Fruit fly (Drosophila melanogaster): ENCODE data around the gene CG6793.
A peak's percentile ranks its signal among the peaks of the same experiment; 100 is the strongest.

Gene CG6793

DNA sequence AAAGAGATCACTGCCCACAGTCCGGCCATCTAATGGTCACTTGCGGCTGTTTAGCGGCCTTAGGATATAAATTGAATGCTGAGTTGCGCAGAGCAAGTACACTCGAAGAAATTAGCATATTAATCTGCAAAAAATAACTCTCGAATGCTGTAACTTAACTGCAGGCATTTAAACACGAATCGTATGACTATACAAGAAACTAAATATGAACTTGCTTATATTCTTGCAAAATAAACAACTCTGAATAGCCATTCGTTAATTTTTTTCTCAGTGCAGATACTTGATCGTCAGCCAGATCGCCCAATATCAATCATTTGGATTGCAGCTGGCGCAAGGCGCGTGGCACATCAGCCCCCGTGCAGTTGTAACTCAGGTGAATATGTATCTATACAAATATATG lies 30.9 kb downstream of the CG6793 start (continued):
- no peak for TF ChIP-seq Hand (GFP tag; optimal IDR thresholded peaks at IDR 0.05)
- TF ChIP-seq aop (GFP tag; IDR thresholded peaks at IDR 0.05), result no peak
- TF ChIP-seq grau (tag; optimal IDR thresholded peaks at IDR 0.05), result peak; percentile 2
- TF ChIP-seq tin (GFP tag; optimal IDR thresholded peaks at IDR 0.05), result no peak
- no peak for TF ChIP-seq nerfin-1 (tag; optimal IDR thresholded peaks at IDR 0.05)
- TF ChIP-seq ATbp (GFP tag; optimal IDR thresholded peaks at IDR 0.05), result no peak
- peak; percentile 25; the same call in 1 of the 2 replicates for TF ChIP-seq Ptx1 (GFP tag; IDR thresholded peaks at IDR 0.05)
- no peak for TF ChIP-seq Rfx (GFP tag; IDR thresholded peaks at IDR 0.05)
- TF ChIP-seq Optix (GFP tag; IDR thresholded peaks at IDR 0.05), result 0 out of 3 replicates have a peak, but pooled peaks have one; percentile 33
- TF ChIP-seq dmrt11E (tag; optimal IDR thresholded peaks at IDR 0.05), result peak; percentile 26
- no peak for TF ChIP-seq hb (GFP tag; IDR thresholded peaks at IDR 0.05; ENCODE audit: partially characterized antibody)
- no peak for TF ChIP-seq CG5245 (GFP tag; optimal IDR thresholded peaks at IDR 0.05)
- TF ChIP-seq zen2 (GFP tag; IDR thresholded peaks at IDR 0.05; ENCODE audit: partially characterized antibody), result no peak
- no peak for TF ChIP-seq CG8281 (tag; optimal IDR thresholded peaks at IDR 0.05)
- TF ChIP-seq prd (optimal IDR thresholded peaks at IDR 0.05), result no peak
- peak; percentile 46; the same call in 2 of the 3 replicates for TF ChIP-seq prd (GFP tag; IDR thresholded peaks at IDR 0.05)
- TF ChIP-seq gfzf (GFP tag; optimal IDR thresholded peaks at IDR 0.05), result no peak
- TF ChIP-seq corto (GFP tag; optimal IDR thresholded peaks at IDR 0.05), result no peak
- peak; percentile 28; the same call in 1 of the 2 replicates for TF ChIP-seq ssp (GFP tag; IDR thresholded peaks at IDR 0.05)
- TF ChIP-seq shn (GFP tag; optimal IDR thresholded peaks at IDR 0.05), result no peak
- no peak for TF ChIP-seq Fer1 (GFP tag; optimal IDR thresholded peaks at IDR 0.05)
- no peak for TF ChIP-seq CG4282 (GFP tag; optimal IDR thresholded peaks at IDR 0.05)
- no peak for TF ChIP-seq NC2α (GFP tag; optimal IDR thresholded peaks at IDR 0.05)
- no peak for TF ChIP-seq tll (GFP tag; optimal IDR thresholded peaks at IDR 0.05)
- no peak for TF ChIP-seq abd-A (tag; optimal IDR thresholded peaks at IDR 0.05)
- no peak for TF ChIP-seq CG10366 (GFP tag; IDR thresholded peaks at IDR 0.05)
- TF ChIP-seq CG12769 (tag; optimal IDR thresholded peaks at IDR 0.05), result no peak
- TF ChIP-seq YL-1 (GFP tag; optimal IDR thresholded peaks at IDR 0.05), result no peak
- no peak for TF ChIP-seq CG8290 (GFP tag; optimal IDR thresholded peaks at IDR 0.05)
- no peak for TF ChIP-seq CG8290 (tag; optimal IDR thresholded peaks at IDR 0.05)
- TF ChIP-seq CG18619 (GFP tag; optimal IDR thresholded peaks at IDR 0.05), result no peak
- TF ChIP-seq GATAe (GFP tag; conservative IDR thresholded peaks at IDR 0.05), result no peak
- no peak for TF ChIP-seq Jarid2 (GFP tag; optimal IDR thresholded peaks at IDR 0.05)
- no peak for TF ChIP-seq CG8359 (GFP tag; optimal IDR thresholded peaks at IDR 0.05; ENCODE audit: borderline replicate concordance)
- no peak for TF ChIP-seq gt (GFP tag; IDR thresholded peaks at IDR 0.05)
- TF ChIP-seq HmgZ (tag; optimal IDR thresholded peaks at IDR 0.05), result no peak
- no peak for TF ChIP-seq Fer2 (tag; optimal IDR thresholded peaks at IDR 0.05)
- peak; percentile 13; the same call in 1 of the 2 replicates for TF ChIP-seq Ada2b (GFP tag; IDR thresholded peaks at IDR 0.05)
- TF ChIP-seq zf30C (GFP tag; optimal IDR thresholded peaks at IDR 0.05), result no peak
- no peak for TF ChIP-seq run (tag; optimal IDR thresholded peaks at IDR 0.05)
- no peak for TF ChIP-seq Mad (GFP tag; optimal IDR thresholded peaks at IDR 0.05)
- 0 out of 2 replicates have a peak, but pooled peaks have one; percentile 32 for TF ChIP-seq ara (GFP tag; IDR thresholded peaks at IDR 0.05)
- TF ChIP-seq CG8944 (GFP tag; optimal IDR thresholded peaks at IDR 0.05), result no peak
- TF ChIP-seq Camta (GFP tag; optimal IDR thresholded peaks at IDR 0.05), result no peak
- TF ChIP-seq CG43689 (GFP tag; IDR thresholded peaks at IDR 0.05), result no peak
- no peak for TF ChIP-seq Hey (tag; optimal IDR thresholded peaks at IDR 0.05)
- TF ChIP-seq Drgx (GFP tag; IDR thresholded peaks at IDR 0.05), result peak; percentile 81
- no peak for TF ChIP-seq slou (GFP tag; optimal IDR thresholded peaks at IDR 0.05)
- TF ChIP-seq CG32767 (GFP tag; IDR thresholded peaks at IDR 0.05), result no peak
- 0 out of 2 replicates have a peak, but pooled peaks have one; percentile 9 for TF ChIP-seq H2.0 (GFP tag; IDR thresholded peaks at IDR 0.05)
- TF ChIP-seq lov (optimal IDR thresholded peaks at IDR 0.05), result no peak
- no peak for TF ChIP-seq lov (GFP tag; IDR thresholded peaks at IDR 0.05)
